Fruit fly (Drosophila melanogaster): ENCODE measurements around the gene eEF1gamma.
A peak's percentile ranks its signal among the peaks of the same experiment; 100 is the strongest.

eEF1gamma gene

dm6 chr3R:29265075-29265474 lies 45.1 kb downstream of the eEF1gamma start (continued):
- TF ChIP-seq usp (GFP tag; optimal IDR thresholded peaks at IDR 0.05) (no peak), CG14050 (GFP tag; IDR thresholded peaks at IDR 0.05) (no peak), CG30403 (GFP tag; optimal IDR thresholded peaks at IDR 0.05) (no peak), ftz-f1 (GFP tag; optimal IDR thresholded peaks at IDR 0.05) (no peak), CG12391 (tag; optimal IDR thresholded peaks at IDR 0.05) (peak; percentile 53), yki (optimal IDR thresholded peaks at IDR 0.05) (no peak), psq (GFP tag; optimal IDR thresholded peaks at IDR 0.05) (no peak), hth (optimal IDR thresholded peaks at IDR 0.05) (no peak), ind (GFP tag; optimal IDR thresholded peaks at IDR 0.05) (no peak), ATbp (GFP tag; optimal IDR thresholded peaks at IDR 0.05) (peak; percentile 44), lmd (GFP tag; IDR thresholded peaks at IDR 0.05) (peak; percentile 9; the same call in 1 of the 2 replicates), CG17829 (tag; optimal IDR thresholded peaks at IDR 0.05) (peak; percentile 66), CG10267 (tag; optimal IDR thresholded peaks at IDR 0.05) (peak; percentile 47), Bdp1 (GFP tag; optimal IDR thresholded peaks at IDR 0.05) (no peak), CG14667 (GFP tag; IDR thresholded peaks at IDR 0.05) (no peak), Hand (GFP tag; optimal IDR thresholded peaks at IDR 0.05) (no peak), CG4730 (GFP tag; IDR thresholded peaks at IDR 0.05) (no peak), CG15601 (tag; optimal IDR thresholded peaks at IDR 0.05) (peak; percentile 56), zfh1 (GFP tag; IDR thresholded peaks at IDR 0.05) (peak; percentile 48; the same call in 1 of the 3 replicates), CG13424 (tag; optimal IDR thresholded peaks at IDR 0.05) (peak; percentile 37), CG13287 (GFP tag; IDR thresholded peaks at IDR 0.05; ENCODE audit: partially characterized antibody) (no peak), CG13775 (GFP tag; optimal IDR thresholded peaks at IDR 0.05) (peak; percentile 24), CG5953 (GFP tag; IDR thresholded peaks at IDR 0.05) (no peak), CG31365 (tag; optimal IDR thresholded peaks at IDR 0.05) (no peak), Optix (GFP tag; IDR thresholded peaks at IDR 0.05) (0 out of 3 replicates have a peak, but pooled peaks have one; percentile 14), CG1647 (GFP tag; optimal IDR thresholded peaks at IDR 0.05) (no peak), CG8359 (GFP tag; optimal IDR thresholded peaks at IDR 0.05; ENCODE audit: borderline replicate concordance) (peak; percentile 30), emc (GFP tag; optimal IDR thresholded peaks at IDR 0.05) (no peak), Max (GFP tag; optimal IDR thresholded peaks at IDR 0.05) (no peak), ssp (GFP tag; IDR thresholded peaks at IDR 0.05) (0 out of 2 replicates have a peak, but pooled peaks have one; percentile 23), CG6254 (GFP tag; optimal IDR thresholded peaks at IDR 0.05) (peak; percentile 35), fd102C (GFP tag; optimal IDR thresholded peaks at IDR 0.05) (no peak), NFAT (GFP tag; IDR thresholded peaks at IDR 0.05) (no peak), CG2120 (GFP tag; optimal IDR thresholded peaks at IDR 0.05) (no peak), CG17361 (GFP tag; IDR thresholded peaks at IDR 0.05) (peak; percentile 58; the same call in 2 of the 3 replicates), Meics (GFP tag; optimal IDR thresholded peaks at IDR 0.05) (no peak), CG16779 (GFP tag; IDR thresholded peaks at IDR 0.05) (no peak), abd-A (tag; optimal IDR thresholded peaks at IDR 0.05) (no peak), Xrp1 (GFP tag; IDR thresholded peaks at IDR 0.05) (peak; percentile 75), her (GFP tag; optimal IDR thresholded peaks at IDR 0.05) (no peak), CG10431 (GFP tag; optimal IDR thresholded peaks at IDR 0.05) (no peak), crc (GFP tag; optimal IDR thresholded peaks at IDR 0.05) (no peak), CG3847 (GFP tag; IDR thresholded peaks at IDR 0.05) (no peak), CG8089 (GFP tag; optimal IDR thresholded peaks at IDR 0.05) (no peak), HLH3B (GFP tag; IDR thresholded peaks at IDR 0.05) (no peak), Mad (GFP tag; optimal IDR thresholded peaks at IDR 0.05) (no peak), CG4820 (GFP tag; optimal IDR thresholded peaks at IDR 0.05) (peak; percentile 8), CG7372 (GFP tag; IDR thresholded peaks at IDR 0.05) (no peak), Antp (GFP tag; optimal IDR thresholded peaks at IDR 0.05) (peak; percentile 21), Poxn (GFP tag; IDR thresholded peaks at IDR 0.05) (no peak), Hr51 (GFP tag; optimal IDR thresholded peaks at IDR 0.05) (peak in 1 of 2 experiments; percentile 21), disco-r (GFP tag; optimal IDR thresholded peaks at IDR 0.05) (no peak), CG3407 (GFP tag; optimal IDR thresholded peaks at IDR 0.05) (peak; percentile 25)

Data from whole organism, embryonic.